Fruit fly (Drosophila melanogaster) whole organism, pupa: ENCODE data around the gene Pgant2.

Experiments
- CG14655 ChIP-seq: fragments of 200-800 bp; sonication (Bioruptor generic); optimal IDR thresholded peaks from 3 replicates; lab custom pipeline; 2017; ENCODE audit warnings: mild to moderate bottlenecking, missing biosample characterization, missing genetic modification reagents, missing genetic modification characterization
- CG34367 ChIP-seq: fragments of 200-800 bp; sonication (Bioruptor generic); optimal IDR thresholded peaks from 2 replicates; lab custom pipeline; 2018; ENCODE audit warnings: missing biosample characterization, mild to moderate bottlenecking, missing genetic modification characterization
- EcR ChIP-seq: fragments of 200-800 bp; sonication (Bioruptor generic); optimal IDR thresholded peaks from 3 replicates; lab custom pipeline; 2019; ENCODE audit warnings: missing biosample characterization, missing genetic modification characterization, mild to moderate bottlenecking, moderate library complexity, missing genetic modification reagents

- TF ChIP-seq CG14655 (GFP tag; lab: Kevin White, UChicago) (no peak), EcR (no peak), CG34367 (tag; lab: Kevin White, UChicago) (no peak)
These were observed 19.1 kb upstream of the Pgant2 start, which contains the start of gene CG2772 for dm6 chr2L:3445655-3446054.
